Worm (Caenorhabditis elegans): ENCODE measurements around the gene srab-21.

Gene srab-21

DNA sequence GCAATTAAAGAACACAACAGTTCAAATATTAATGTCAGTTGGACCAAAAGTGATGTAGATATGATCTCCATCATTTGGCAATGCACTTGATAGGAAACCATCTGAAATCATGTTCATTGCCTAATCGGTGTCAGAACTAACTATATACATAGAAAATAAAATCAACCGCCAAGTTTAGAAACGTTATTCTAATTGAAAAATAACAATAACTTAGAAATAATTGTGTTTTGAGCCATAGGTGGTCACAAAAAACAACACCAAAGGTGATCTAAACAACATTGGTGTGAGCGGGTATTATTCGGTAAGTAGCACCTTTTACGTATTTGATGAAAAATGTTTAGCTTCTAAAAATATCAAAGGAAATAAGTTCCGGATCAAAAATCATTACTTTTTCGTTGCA lies at the start of gene srab-21:
Gene srab-21, minus strand, starts transcription at position 101 of the 400 bp plus-strand sequence.
- TF ChIP-seq hlh-8 (tag; optimal IDR thresholded peaks at IDR 0.05) (no peak), pha-2 (tag; optimal IDR thresholded peaks at IDR 0.05) (no peak), sox-4 (tag; optimal IDR thresholded peaks at IDR 0.05) (no peak), nfya-1 (tag; optimal IDR thresholded peaks at IDR 0.05) (no peak)

ce11 chrV:3470782-3471181 lies 46.5 kb upstream of the srab-21 start, which contains the start of gene srbc-29:
TSS of gene srbc-29 (minus strand) at chrV:3470882.
- TF ChIP-seq hlh-8 (tag; optimal IDR thresholded peaks at IDR 0.05) = no peak
- TF ChIP-seq dmd-4 (tag; optimal IDR thresholded peaks at IDR 0.05; ENCODE audit: borderline replicate concordance) = no peak
- no peak for TF ChIP-seq hlh-30 (tag; optimal IDR thresholded peaks at IDR 0.05; ENCODE audit: insufficient read depth)
- no peak for TF ChIP-seq ama-1 (optimal IDR thresholded peaks at IDR 0.05)
- TF ChIP-seq che-1 (tag; optimal IDR thresholded peaks at IDR 0.05) = no peak
- no peak for TF ChIP-seq fkh-10 (GFP tag; optimal IDR thresholded peaks at IDR 0.05)
- no peak for TF ChIP-seq madf-2 (tag; optimal IDR thresholded peaks at IDR 0.05)
- no peak for TF ChIP-seq ets-4 (tag; optimal IDR thresholded peaks at IDR 0.05)
- no peak for TF ChIP-seq C38D4.7 (GFP tag; optimal IDR thresholded peaks at IDR 0.05)
- TF ChIP-seq unc-86 (tag; optimal IDR thresholded peaks at IDR 0.05) = no peak
- TF ChIP-seq nfya-1 (tag; optimal IDR thresholded peaks at IDR 0.05) = no peak
- no peak for TF ChIP-seq sdc-2 (tag; optimal IDR thresholded peaks at IDR 0.05)
- no peak for TF ChIP-seq ceh-9 (tag; optimal IDR thresholded peaks at IDR 0.05)

ce11 chrV:3468436-3468835 lies 44.2 kb upstream of the srab-21 start, which contains the start of gene gst-33:
TSS of gene gst-33 (minus strand) at chrV:3468562.
- no peak for TF ChIP-seq sox-2 (GFP tag; IDR thresholded peaks at IDR 0.05)
- TF ChIP-seq syd-9 (tag; optimal IDR thresholded peaks at IDR 0.05) = no peak
- no peak for TF ChIP-seq sox-4 (tag; optimal IDR thresholded peaks at IDR 0.05)
- TF ChIP-seq npax-4 (tag; optimal IDR thresholded peaks at IDR 0.05) = no peak
- TF ChIP-seq madf-2 (tag; optimal IDR thresholded peaks at IDR 0.05) = no peak
- TF ChIP-seq tbx-2 (tag; optimal IDR thresholded peaks at IDR 0.05) = no peak
- TF ChIP-seq hlh-8 (tag; optimal IDR thresholded peaks at IDR 0.05) = no peak
- no peak for TF ChIP-seq eyg-1 (tag; optimal IDR thresholded peaks at IDR 0.05)
- TF ChIP-seq ceh-19 (GFP tag; optimal IDR thresholded peaks at IDR 0.05) = no peak
- no peak for TF ChIP-seq sdc-2 (tag; optimal IDR thresholded peaks at IDR 0.05)

ce11 chrV:3464897-3465296 lies 40.7 kb upstream of the srab-21 start:
- TF ChIP-seq hlh-13 (GFP tag; optimal IDR thresholded peaks at IDR 0.05) = no peak
- no peak for TF ChIP-seq pax-1 (tag; optimal IDR thresholded peaks at IDR 0.05)
- TF ChIP-seq ahr-1 (tag; optimal IDR thresholded peaks at IDR 0.05) = no peak
- no peak for TF ChIP-seq ceh-19 (GFP tag; optimal IDR thresholded peaks at IDR 0.05)
- no peak for TF ChIP-seq ets-4 (tag; optimal IDR thresholded peaks at IDR 0.05)
- TF ChIP-seq nfya-1 (tag; optimal IDR thresholded peaks at IDR 0.05) = no peak
- TF ChIP-seq che-1 (tag; optimal IDR thresholded peaks at IDR 0.05) = no peak
- TF ChIP-seq ceh-24 (tag; optimal IDR thresholded peaks at IDR 0.05) = no peak

- no peak for TF ChIP-seq unc-3 (GFP tag; conservative IDR thresholded peaks at IDR 0.05)
- TF ChIP-seq unc-3 (tag; optimal IDR thresholded peaks at IDR 0.05) = no peak
- no peak for TF ChIP-seq ceh-24 (tag; optimal IDR thresholded peaks at IDR 0.05)
- no peak for TF ChIP-seq pha-2 (tag; optimal IDR thresholded peaks at IDR 0.05)
- TF ChIP-seq ceh-34 (tag; optimal IDR thresholded peaks at IDR 0.05) = no peak
Measured at ce11 chrV:3463514-3463913, 39.3 kb upstream of the srab-21 start, which contains the start of gene slc-28.1. TSS of gene slc-28.1 (plus strand) at chrV:3463814.

ce11 chrV:3459919-3460318 lies 35.7 kb upstream of the srab-21 start, which contains the start of gene slc-28.2:
TSS of gene slc-28.2 (plus strand) at chrV:3460219.
- TF ChIP-seq mec-3 (tag; optimal IDR thresholded peaks at IDR 0.05; ENCODE audit: borderline replicate concordance) (no peak), ceh-45 (GFP tag; IDR thresholded peaks at IDR 0.05) (no peak), gmeb-2 (tag; optimal IDR thresholded peaks at IDR 0.05) (no peak), C38D4.7 (GFP tag; optimal IDR thresholded peaks at IDR 0.05) (no peak), fax-1 (tag; optimal IDR thresholded peaks at IDR 0.05) (no peak), npax-4 (tag; optimal IDR thresholded peaks at IDR 0.05) (no peak), unc-3 (GFP tag; conservative IDR thresholded peaks at IDR 0.05) (no peak), unc-3 (tag; optimal IDR thresholded peaks at IDR 0.05) (no peak), hlh-13 (GFP tag; optimal IDR thresholded peaks at IDR 0.05) (no peak), che-1 (tag; optimal IDR thresholded peaks at IDR 0.05) (no peak), sox-4 (tag; optimal IDR thresholded peaks at IDR 0.05) (no peak), pag-3 (tag; optimal IDR thresholded peaks at IDR 0.05; ENCODE audit: borderline replicate concordance) (no peak), sox-2 (GFP tag; IDR thresholded peaks at IDR 0.05) (no peak), ama-1 (optimal IDR thresholded peaks at IDR 0.05) (no peak), odd-2 (tag; optimal IDR thresholded peaks at IDR 0.05) (no peak), pqm-1 (tag; optimal IDR thresholded peaks at IDR 0.05) (no peak), ceh-6 (GFP tag; optimal IDR thresholded peaks at IDR 0.05) (no peak), fkh-6 (tag; optimal IDR thresholded peaks at IDR 0.05) (no peak), ceh-31 (tag; optimal IDR thresholded peaks at IDR 0.05) (no peak), sdc-2 (tag; optimal IDR thresholded peaks at IDR 0.05) (no peak)
